Worm (Caenorhabditis elegans): ENCODE results near the gene C36C9.5.
"Not testable (repeated sequence)": the region's sequence is repeated elsewhere in the genome, so short reads cannot be mapped to it uniquely, and the experiment has no call there.

- not testable (repeated sequence) for TF ChIP-seq Y55F3AM.14 (GFP tag; optimal IDR thresholded peaks at IDR 0.05); mab-5 (tag; optimal IDR thresholded peaks at IDR 0.05); nhr-6 (tag; optimal IDR thresholded peaks at IDR 0.05); snpc-4 (tag; optimal IDR thresholded peaks at IDR 0.05); fos-1 (tag; optimal IDR thresholded peaks at IDR 0.05); ceh-16 (tag; optimal IDR thresholded peaks at IDR 0.05); dmd-4 (tag; optimal IDR thresholded peaks at IDR 0.05); ceh-82 (tag; optimal IDR thresholded peaks at IDR 0.05); zag-1 (tag; optimal IDR thresholded peaks at IDR 0.05); elt-3 (tag; optimal IDR thresholded peaks at IDR 0.05); lsy-2 (tag; optimal IDR thresholded peaks at IDR 0.05)
These were observed 42.4 kb upstream of the C36C9.5 start, which contains the start of gene Y75D11A.3 for ce11 chrX:1746117-1746516.
